Fruit fly (Drosophila melanogaster) whole organism, wandering third instar larva: ENCODE results near the gene SsRbeta.
A peak's percentile ranks its signal among the peaks of the same experiment; 100 is the strongest.

Experiments
- Abd-B ChIP-seq: fragments of >200 bp; optimal IDR thresholded peaks from 2 replicates; lab custom pipeline; 2017; ENCODE audit warnings: missing biosample characterization, missing genetic modification characterization
- CG32264 ChIP-seq: fragments of 200-800 bp; sonication (Bioruptor generic); optimal IDR thresholded peaks from 2 replicates; lab custom pipeline; 2016; ENCODE audit warnings: missing biosample characterization, missing genetic modification characterization
- CG9705 ChIP-seq: fragments of 200-800 bp; sonication (Bioruptor generic); optimal IDR thresholded peaks from 2 replicates; lab custom pipeline; 2018; ENCODE audit warnings: missing biosample characterization, mild to moderate bottlenecking, missing genetic modification characterization
- CrebA ChIP-seq: fragments of 200-800 bp; sonication (Bioruptor generic); optimal IDR thresholded peaks from 2 replicates; lab custom pipeline; 2016; ENCODE audit warnings: missing biosample characterization, mild to moderate bottlenecking, missing genetic modification characterization, borderline replicate concordance
- Dfd ChIP-seq: fragments of >200 bp; optimal IDR thresholded peaks from 2 replicates; lab custom pipeline; 2017; ENCODE audit warnings: missing biosample characterization, missing genetic modification characterization
- Dif ChIP-seq: fragments of 200-275, 200-300 bp; sonication (Bioruptor generic); optimal IDR thresholded peaks from 2 replicates; lab custom pipeline; 2018; ENCODE audit warnings: missing biosample characterization, missing genetic modification characterization; ENCODE audit not compliant: partially characterized antibody
- GATAd ChIP-seq: sonication (Bioruptor generic); optimal IDR thresholded peaks from 2 replicates; lab custom pipeline; 2016; ENCODE audit warnings: missing biosample characterization, missing genetic modification characterization
- HLH106 ChIP-seq: fragments of 200-800 bp; optimal IDR thresholded peaks from 3 replicates; lab custom pipeline; 2019; ENCODE audit warnings: missing biosample characterization, mild to moderate bottlenecking, missing genetic modification characterization, moderate library complexity
- Hnf4 ChIP-seq: fragments of 200-800 bp; sonication (Bioruptor generic); optimal IDR thresholded peaks from 2 replicates; lab custom pipeline; 2016; ENCODE audit warnings: missing biosample characterization, mild to moderate bottlenecking, missing genetic modification characterization
- Hr83 ChIP-seq: fragments of 200-300 bp; sonication (Bioruptor generic); optimal IDR thresholded peaks from 2 replicates; lab custom pipeline; 2016; ENCODE audit warnings: missing biosample characterization, mild to moderate bottlenecking, missing genetic modification characterization, moderate library complexity; ENCODE audit not compliant: poor library complexity, severe bottlenecking
- Jra ChIP-seq: sonication (Bioruptor generic); optimal IDR thresholded peaks from 2 replicates; lab custom pipeline; 2016; ENCODE audit warnings: missing biosample characterization, missing genetic modification characterization
- Mio ChIP-seq: sonication (Bioruptor generic); optimal IDR thresholded peaks from 2 replicates; lab custom pipeline; 2016; ENCODE audit warnings: missing biosample characterization, missing genetic modification characterization
- Myc ChIP-seq: fragments of >200 bp; optimal IDR thresholded peaks from 2 replicates; lab custom pipeline; 2017
- N ChIP-seq: fragments of >200 bp; optimal IDR thresholded peaks from 2 replicates; lab custom pipeline; 2018; ENCODE audit warnings: missing biosample characterization, missing external identifiers, missing genetic modification characterization
- OdsH ChIP-seq: fragments of 200-800 bp; sonication (Bioruptor generic); optimal IDR thresholded peaks from 2 replicates; lab custom pipeline; 2016; ENCODE audit warnings: missing biosample characterization, mild to moderate bottlenecking, missing genetic modification characterization
- Rel ChIP-seq, 2 experiments: fragments of 200-800 bp; sonication (Bioruptor generic) in 1 of 2; optimal IDR thresholded peaks; 2 replicates in 1 of 2; 3 replicates in 1 of 2; lab custom pipeline; 2016 to 2019; ENCODE audit warnings: mild to moderate bottlenecking in 2 of 2, missing biosample characterization in 2 of 2, missing genetic modification characterization in 2 of 2, moderate library complexity in 1 of 2
- Sp1 ChIP-seq: fragments of 200-800 bp; sonication (Bioruptor generic); optimal IDR thresholded peaks from 3 replicates; lab custom pipeline; 2019; ENCODE audit warnings: missing biosample characterization, mild to moderate bottlenecking, missing genetic modification characterization, moderate library complexity
- Vsx2 ChIP-seq: fragments of 200-300, 225-300 bp; sonication (Bioruptor generic); optimal IDR thresholded peaks from 2 replicates; lab custom pipeline; 2018; ENCODE audit warnings: missing biosample characterization, missing genetic modification characterization; ENCODE audit not compliant: partially characterized antibody
- br ChIP-seq: fragments of 200-800 bp; sonication (Bioruptor generic); optimal IDR thresholded peaks from 2 replicates; lab custom pipeline; 2016; ENCODE audit warnings: missing biosample characterization, missing genetic modification characterization
- brk ChIP-seq: fragments of 200-800 bp; sonication (Bioruptor generic); optimal IDR thresholded peaks from 2 replicates; lab custom pipeline; 2016; ENCODE audit warnings: missing biosample characterization, mild to moderate bottlenecking, missing genetic modification characterization
- dmrt93B ChIP-seq: fragments of 200-800 bp; sonication (Bioruptor generic); optimal IDR thresholded peaks from 2 replicates; lab custom pipeline; 2018; ENCODE audit warnings: missing biosample characterization, mild to moderate bottlenecking, missing genetic modification characterization
- dsf ChIP-seq: sonication (Bioruptor generic); optimal IDR thresholded peaks from 2 replicates; lab custom pipeline; 2016; ENCODE audit warnings: missing biosample characterization, missing genetic modification characterization, borderline replicate concordance
- ey ChIP-seq: fragments of 200-800 bp; sonication (Bioruptor generic); optimal IDR thresholded peaks from 2 replicates; lab custom pipeline; 2016; ENCODE audit warnings: missing biosample characterization, missing genetic modification characterization
- foxo ChIP-seq, 2 experiments: fragments of 200-800 bp; sonication (Bioruptor generic); optimal IDR thresholded peaks; 2 replicates in 1 of 2; 3 replicates in 1 of 2; lab custom pipeline; 2016 to 2017; ENCODE audit warnings: missing biosample characterization in 2 of 2, missing genetic modification characterization in 2 of 2
- fru ChIP-seq: fragments of 200-800 bp; sonication (Bioruptor generic); optimal IDR thresholded peaks from 3 replicates; lab custom pipeline; 2016; ENCODE audit warnings: missing biosample characterization, mild to moderate bottlenecking, missing genetic modification characterization
- h ChIP-seq: fragments of 200-800 bp; sonication (Bioruptor generic); optimal IDR thresholded peaks from 3 replicates; lab custom pipeline; 2016; ENCODE audit warnings: missing biosample characterization, mild to moderate bottlenecking, missing genetic modification characterization
- jim ChIP-seq: fragments of 175-275, 200-325 bp; sonication (Bioruptor generic); optimal IDR thresholded peaks from 2 replicates; lab custom pipeline; 2016; ENCODE audit warnings: missing biosample characterization, mild to moderate bottlenecking, missing genetic modification characterization
- pan ChIP-seq: fragments of >200 bp; optimal IDR thresholded peaks from 2 replicates; lab custom pipeline; 2017
- psq ChIP-seq: fragments of 200-800 bp; sonication (Bioruptor generic); optimal IDR thresholded peaks from 3 replicates; lab custom pipeline; 2017; ENCODE audit warnings: missing biosample characterization, mild to moderate bottlenecking, missing genetic modification characterization, moderate library complexity
- rgr ChIP-seq: fragments of 200-800 bp; sonication (Bioruptor generic); optimal IDR thresholded peaks from 3 replicates; lab custom pipeline; 2016; ENCODE audit warnings: missing biosample characterization, mild to moderate bottlenecking, missing genetic modification characterization
- sage ChIP-seq: fragments of 200-800 bp; sonication (Bioruptor generic); optimal IDR thresholded peaks from 2 replicates; lab custom pipeline; 2016; ENCODE audit warnings: missing biosample characterization, mild to moderate bottlenecking, missing genetic modification characterization
- sv ChIP-seq: fragments of 200-800 bp; sonication (Bioruptor generic); optimal IDR thresholded peaks from 3 replicates; lab custom pipeline; 2016; ENCODE audit warnings: missing biosample characterization, missing genetic modification characterization
- tai ChIP-seq: sonication (Bioruptor generic); optimal IDR thresholded peaks from 2 replicates; lab custom pipeline; 2016; ENCODE audit warnings: missing biosample characterization, missing genetic modification characterization
- usp ChIP-seq: fragments of >200 bp; optimal IDR thresholded peaks from 2 replicates; lab custom pipeline; 2017; ENCODE audit warnings: missing biosample characterization, missing genetic modification characterization
- woc ChIP-seq: sonication (Bioruptor generic); optimal IDR thresholded peaks from 2 replicates; lab custom pipeline; 2016; ENCODE audit warnings: missing biosample characterization, mild to moderate bottlenecking, missing genetic modification characterization

SsRbeta gene

dm6 chr3L:16158322-16158721, 28.9 kb downstream of the SsRbeta start:
- TF ChIP-seq rgr (GFP tag; lab: Kevin White, UChicago) (no peak), Abd-B (GFP tag; lab: Kevin White, UChicago) (no peak), CrebA (no peak), Mio (GFP tag; lab: Kevin White, UChicago) (no peak), sage (GFP tag; lab: Kevin White, UChicago) (no peak), CG9705 (GFP tag; lab: Kevin White, UChicago) (no peak)

- TF ChIP-seq GATAd = no peak
- no peak for TF ChIP-seq tai (GFP tag; lab: Kevin White, UChicago)
- TF ChIP-seq pan (lab: Kevin White, UChicago) = no peak
- no peak for TF ChIP-seq dsf (GFP tag; lab: Kevin White, UChicago)
- TF ChIP-seq rgr (GFP tag; lab: Kevin White, UChicago) = peak; percentile 72
- peak; percentile 57 for TF ChIP-seq Hnf4 (GFP tag; lab: Kevin White, UChicago)
- no peak for TF ChIP-seq Myc
- TF ChIP-seq OdsH (GFP tag; lab: Kevin White, UChicago) = no peak
- no peak for TF ChIP-seq Jra (GFP tag; lab: Kevin White, UChicago)
- TF ChIP-seq Abd-B (GFP tag; lab: Kevin White, UChicago) = no peak
- no peak for TF ChIP-seq Rel (GFP tag; optimal IDR thresholded peaks at IDR 0.05; lab: Kevin White, UChicago)
- TF ChIP-seq Rel (tag; optimal IDR thresholded peaks at IDR 0.05; lab: Kevin White, UChicago) = peak; percentile 64
- no peak for TF ChIP-seq HLH106
Measured at dm6 chr3L:16159161-16160072, 30.0 kb downstream of the SsRbeta start.

dm6 chr3L:16160073-16160398, 30.6 kb downstream of the SsRbeta start:
- TF ChIP-seq ey (peak; percentile 31), psq (no peak), foxo (GFP tag; optimal IDR thresholded peaks at IDR 0.05; lab: Kevin White, UChicago) (peak in 1 of 2 experiments; percentile 17), fru (GFP tag; lab: Kevin White, UChicago) (peak; percentile 16), Dif (GFP tag; lab: Kevin White, UChicago) (no peak), br (GFP tag; lab: Kevin White, UChicago) (peak; percentile 10), jim (GFP tag; lab: Kevin White, UChicago) (no peak), sage (GFP tag; lab: Kevin White, UChicago) (no peak)

- TF ChIP-seq foxo (GFP tag; optimal IDR thresholded peaks at IDR 0.05; lab: Kevin White, UChicago) = peak in 1 of 2 experiments; percentile 55
- TF ChIP-seq rgr (GFP tag; lab: Kevin White, UChicago) = peak; percentile 40
- no peak for TF ChIP-seq Hr83 (GFP tag; lab: Kevin White, UChicago)
- peak; percentile 11 for TF ChIP-seq br (GFP tag; lab: Kevin White, UChicago)
- TF ChIP-seq psq = no peak
- TF ChIP-seq HLH106 = peak; percentile 46
- peak; percentile 10 for TF ChIP-seq sv (GFP tag; lab: Kevin White, UChicago)
- peak; percentile 41 for TF ChIP-seq OdsH (GFP tag; lab: Kevin White, UChicago)
- TF ChIP-seq CrebA = no peak
- peak; percentile 68 for TF ChIP-seq h (GFP tag; lab: Kevin White, UChicago)
- TF ChIP-seq jim (GFP tag; lab: Kevin White, UChicago) = no peak
- peak; percentile 54 for TF ChIP-seq fru (GFP tag; lab: Kevin White, UChicago)
- peak; percentile 49 for TF ChIP-seq ey
Measured at dm6 chr3L:16160420-16161069, 31.1 kb downstream of the SsRbeta start.

- TF ChIP-seq usp (GFP tag; lab: Kevin White, UChicago) (no peak), Jra (GFP tag; lab: Kevin White, UChicago) (peak; percentile 7), woc (GFP tag; lab: Kevin White, UChicago) (no peak), rgr (GFP tag; lab: Kevin White, UChicago) (no peak), dmrt93B (GFP tag; lab: Kevin White, UChicago) (no peak), Hnf4 (GFP tag; lab: Kevin White, UChicago) (peak; percentile 9), sage (GFP tag; lab: Kevin White, UChicago) (no peak), Myc (no peak), Abd-B (GFP tag; lab: Kevin White, UChicago) (no peak), Hr83 (GFP tag; lab: Kevin White, UChicago) (no peak), brk (GFP tag; lab: Kevin White, UChicago) (no peak), tai (GFP tag; lab: Kevin White, UChicago) (no peak), OdsH (GFP tag; lab: Kevin White, UChicago) (no peak), N (GFP tag; lab: Kevin White, UChicago) (no peak), sv (GFP tag; lab: Kevin White, UChicago) (no peak), ey (no peak), Vsx2 (GFP tag; lab: Kevin White, UChicago) (peak; percentile 70), CG9705 (GFP tag; lab: Kevin White, UChicago) (no peak), CrebA (peak; percentile 51), Sp1 (GFP tag; lab: Kevin White, UChicago) (no peak), jim (GFP tag; lab: Kevin White, UChicago) (no peak), GATAd (no peak), pan (lab: Kevin White, UChicago) (no peak), CG32264 (GFP tag; lab: Kevin White, UChicago) (no peak), Dfd (no peak)
Measured at dm6 chr3L:16161131-16161530, 31.7 kb downstream of the SsRbeta start.
